Worm (Caenorhabditis elegans): Measurements from ENCODE around the gene F59B10.3.

DNA sequence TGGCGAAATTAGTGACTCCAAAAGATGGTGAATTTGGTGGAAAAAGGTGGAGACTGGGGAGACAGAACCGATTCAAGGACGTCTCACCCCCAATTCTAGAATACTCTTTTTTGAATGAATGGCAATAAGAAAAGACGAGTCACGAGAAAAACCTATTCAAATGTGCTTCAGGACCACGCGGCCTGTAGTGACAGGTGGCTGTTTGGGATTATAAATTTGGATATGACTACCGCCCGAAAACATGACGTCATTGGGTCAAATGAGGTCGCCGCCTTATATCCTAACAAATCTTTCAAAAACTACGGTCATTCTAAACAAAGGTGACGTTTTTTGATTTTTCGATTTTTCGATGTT lies 43.7 kb downstream of the F59B10.3 start:
- TF ChIP-seq nhr-12 (tag; optimal IDR thresholded peaks at IDR 0.05) = no peak
- TF ChIP-seq daf-12 (tag; optimal IDR thresholded peaks at IDR 0.05) = no peak
- no peak for TF ChIP-seq ceh-16 (tag; optimal IDR thresholded peaks at IDR 0.05)
- TF ChIP-seq eor-1 (tag; optimal IDR thresholded peaks at IDR 0.05) = no peak
- no peak for TF ChIP-seq nhr-237 (tag; optimal IDR thresholded peaks at IDR 0.05)
- no peak for TF ChIP-seq nhr-76 (tag; optimal IDR thresholded peaks at IDR 0.05)
- TF ChIP-seq nhr-11 (tag; optimal IDR thresholded peaks at IDR 0.05) = no peak
- TF ChIP-seq ceh-82 (tag; optimal IDR thresholded peaks at IDR 0.05) = no peak
- no peak for TF ChIP-seq egl-27 (tag; optimal IDR thresholded peaks at IDR 0.05)
- no peak for TF ChIP-seq fkh-10 (GFP tag; optimal IDR thresholded peaks at IDR 0.05)
- TF ChIP-seq ama-1 (optimal IDR thresholded peaks at IDR 0.05) = peak; percentile 73
